Worm (Caenorhabditis elegans): ENCODE results near the gene F26A10.2.
A peak's percentile ranks its signal among the peaks of the same experiment; 100 is the strongest.

DNA sequence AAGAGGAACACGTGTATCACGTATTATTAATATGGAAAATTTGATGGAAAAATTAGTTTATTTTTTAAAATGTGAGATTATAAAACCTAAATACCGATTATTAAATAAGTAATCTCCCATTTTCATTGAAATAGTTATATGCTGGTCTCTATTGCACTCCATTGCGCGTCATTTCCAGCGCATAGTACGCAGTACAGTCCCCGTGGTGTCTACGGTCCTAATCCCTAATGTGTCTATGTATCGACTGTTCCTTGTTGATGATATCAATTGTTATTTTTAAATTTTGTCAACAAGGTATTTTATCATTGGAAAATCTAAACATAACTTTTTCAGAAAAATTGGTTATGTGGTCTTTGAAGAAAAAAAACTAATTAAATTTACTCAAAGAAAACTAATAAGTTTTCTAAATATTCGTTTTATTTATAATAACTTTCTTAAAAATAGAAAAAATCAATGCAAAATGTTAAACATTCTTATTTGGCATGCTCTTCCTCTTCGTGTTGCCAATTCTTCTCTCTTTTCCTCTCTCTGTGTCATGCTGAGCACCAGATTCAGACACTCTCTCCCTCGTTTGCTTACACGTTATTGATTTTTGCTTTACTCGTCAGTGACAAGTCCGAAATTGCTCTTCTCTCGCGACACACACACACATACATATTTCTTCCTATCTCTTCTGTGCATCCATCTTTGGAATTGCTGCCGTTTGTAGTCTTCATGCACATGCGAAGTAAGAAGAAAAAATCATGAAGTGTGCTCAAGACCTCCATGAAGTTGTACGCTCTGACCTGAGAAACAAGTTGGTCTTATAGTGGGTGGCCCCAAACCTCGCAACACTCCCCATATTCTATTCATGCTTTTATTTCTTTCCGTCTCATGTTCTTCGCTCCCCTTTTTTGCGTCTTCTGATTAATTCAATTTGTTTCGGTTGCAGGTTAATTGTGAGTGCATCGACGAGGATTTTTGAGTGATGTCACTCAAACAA lies 37.0 kb upstream of the F26A10.2 start, which contains the start of gene unc-18:
- TF ChIP-seq ceh-82 (tag; optimal IDR thresholded peaks at IDR 0.05) (no peak), ztf-4 (tag; optimal IDR thresholded peaks at IDR 0.05) (no peak), snpc-4 (tag; optimal IDR thresholded peaks at IDR 0.05) (no peak), nhr-23 (tag; optimal IDR thresholded peaks at IDR 0.05) (no peak), mdl-1 (tag; optimal IDR thresholded peaks at IDR 0.05) (peak in 1 of 2 experiments; percentile 28)
